Worm (Caenorhabditis elegans): ENCODE data around the gene cutl-17.

DNA sequence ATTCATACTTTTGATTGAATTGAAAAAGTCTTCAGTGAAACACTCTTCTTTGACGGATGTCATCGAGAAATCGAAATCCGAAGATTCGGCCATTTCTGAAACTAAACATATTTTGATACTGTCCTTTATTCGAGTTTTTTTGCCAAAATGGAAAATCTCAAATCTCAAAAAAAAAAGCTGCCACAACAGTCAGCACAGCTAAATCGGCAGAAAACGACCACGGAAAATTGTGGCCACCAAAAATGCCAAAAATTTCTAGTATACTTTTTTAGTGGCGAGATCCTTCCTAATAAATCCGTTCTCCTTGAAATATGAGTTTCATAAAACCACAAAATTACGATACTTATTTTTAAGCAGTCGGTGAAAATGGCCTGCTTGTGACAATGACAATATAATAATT, 13.4 kb downstream of the cutl-17 start, which contains the start of gene F38E11.9:
- TF ChIP-seq bed-3 (GFP tag; optimal IDR thresholded peaks at IDR 0.05) = no peak
- no peak for TF ChIP-seq ceh-43 (GFP tag; optimal IDR thresholded peaks at IDR 0.05)
- TF ChIP-seq snpc-4 (tag; optimal IDR thresholded peaks at IDR 0.05) = no peak
- no peak for TF ChIP-seq sptf-1 (tag; optimal IDR thresholded peaks at IDR 0.05)
- TF ChIP-seq unc-39 (tag; optimal IDR thresholded peaks at IDR 0.05) = no peak
- no peak for TF ChIP-seq ztf-11 (tag; optimal IDR thresholded peaks at IDR 0.05)
- TF ChIP-seq elt-1 (tag; optimal IDR thresholded peaks at IDR 0.05; ENCODE audit: borderline replicate concordance, insufficient read depth) = no peak
- TF ChIP-seq ces-1 (GFP tag; optimal IDR thresholded peaks at IDR 0.05) = no peak
- no peak for TF ChIP-seq sem-2 (GFP tag; optimal IDR thresholded peaks at IDR 0.05)
- TF ChIP-seq M03D4.4 (tag; optimal IDR thresholded peaks at IDR 0.05) = no peak
- no peak for TF ChIP-seq mab-5 (tag; optimal IDR thresholded peaks at IDR 0.05)
- no peak for TF ChIP-seq ceh-39 (tag; optimal IDR thresholded peaks at IDR 0.05)
- no peak for TF ChIP-seq mep-1 (tag; optimal IDR thresholded peaks at IDR 0.05)
